Fruit fly (Drosophila melanogaster) whole organism, adult: ENCODE results near the gene comm3.

Source experiments
- CG11617 ChIP-seq: fragments of 200-800 bp; sonication (Bioruptor generic); optimal IDR thresholded peaks from 2 replicates; lab custom pipeline; 2017; ENCODE audit warnings: mild to moderate bottlenecking, missing biosample characterization, missing genetic modification reagents, missing genetic modification characterization
- CG14711 ChIP-seq: fragments of 200-800 bp; sonication (Bioruptor generic); optimal IDR thresholded peaks from 2 replicates; lab custom pipeline; 2018; ENCODE audit warnings: missing biosample characterization, mild to moderate bottlenecking, missing genetic modification characterization, moderate library complexity
- CG7045 ChIP-seq: fragments of 200-800 bp; sonication (Bioruptor generic); optimal IDR thresholded peaks from 2 replicates; lab custom pipeline; 2017; ENCODE audit warnings: missing biosample characterization, mild to moderate bottlenecking, missing genetic modification characterization
- CG7101 ChIP-seq: fragments of 200-800 bp; sonication (Bioruptor generic); optimal IDR thresholded peaks from 2 replicates; lab custom pipeline; 2018; ENCODE audit warnings: missing biosample characterization, mild to moderate bottlenecking, missing genetic modification characterization, moderate library complexity
- Mnt ChIP-seq: fragments of 200-800 bp; sonication (Bioruptor generic); optimal IDR thresholded peaks from 2 replicates; lab custom pipeline; 2016; ENCODE audit warnings: missing biosample characterization, mild to moderate bottlenecking, missing genetic modification characterization
- kay ChIP-seq: fragments of 200-800 bp; sonication (Bioruptor generic); peaks from one replicate; lab custom pipeline; 2016; ENCODE audit warnings: missing biosample characterization, missing genetic modification characterization, borderline replicate concordance
- tj ChIP-seq: fragments of 200-800 bp; sonication (Bioruptor generic); optimal IDR thresholded peaks from 3 replicates; lab custom pipeline; 2017; ENCODE audit warnings: missing biosample characterization, mild to moderate bottlenecking, missing genetic modification characterization, moderate library complexity

- TF ChIP-seq CG14711 (tag; lab: Kevin White, UChicago) = no peak
- no peak for TF ChIP-seq CG11617
- no peak for TF ChIP-seq Mnt (GFP tag; lab: Kevin White, UChicago)
- TF ChIP-seq CG7101 = no peak
- TF ChIP-seq kay (GFP tag; lab: Kevin White, UChicago) = no peak
- TF ChIP-seq tj (GFP tag; lab: Kevin White, UChicago) = no peak
- TF ChIP-seq CG7045 = no peak
Measured at dm6 chr3L:15664199-15664794, 16.7 kb upstream of the comm3 start.
